Fruit fly (Drosophila melanogaster) whole organism, embryonic: ENCODE measurements around the gene CG16779.

ENCODE experiments used
- Awh ChIP-seq: fragments of 200-800 bp; sonication (Bioruptor generic); IDR thresholded peaks from 2 replicates; pipeline ENCODE4, ENCODE4 v1.3.6; 2022; ENCODE audit warnings: missing biosample characterization, missing genetic modification characterization
- B-H2 ChIP-seq: fragments of 200-800 bp; sonication (Bioruptor generic); optimal IDR thresholded peaks from 2 replicates; lab custom pipeline; 2018; ENCODE audit warnings: missing biosample characterization, mild to moderate bottlenecking, missing genetic modification characterization
- Bgb ChIP-seq: fragments of 200-800 bp; sonication (Bioruptor generic); IDR thresholded peaks from 2 replicates; pipeline ENCODE4 v1.3.6; 2022; ENCODE audit warnings: missing biosample characterization, missing genetic modification characterization; ENCODE audit not compliant: partially characterized antibody
- BtbVII ChIP-seq: fragments of 200-800 bp; sonication (Bioruptor generic); optimal IDR thresholded peaks from 3 replicates; lab custom pipeline; 2017; ENCODE audit warnings: missing biosample characterization, mild to moderate bottlenecking, missing genetic modification characterization
- CG1024 ChIP-seq: fragments of 200-800 bp; sonication (Bioruptor generic); IDR thresholded peaks from 2 replicates; pipeline ENCODE4 v1.3.6; 2022; ENCODE audit warnings: missing biosample characterization, missing genetic modification characterization
- CG10565 ChIP-seq: fragments of 200-800 bp; sonication (Bioruptor generic); optimal IDR thresholded peaks from 3 replicates; lab custom pipeline; 2016; ENCODE audit warnings: missing biosample characterization, mild to moderate bottlenecking, missing genetic modification characterization
- CG13894 ChIP-seq: fragments of 200-800 bp; sonication (Bioruptor generic); optimal IDR thresholded peaks from 3 replicates; lab custom pipeline; 2018; ENCODE audit warnings: missing biosample characterization, mild to moderate bottlenecking, missing genetic modification characterization, moderate library complexity
- CG14050 ChIP-seq: fragments of 200-800 bp; sonication (Bioruptor generic); IDR thresholded peaks from 3 replicates; pipeline ENCODE4 v1.3.6; 2022; ENCODE audit warnings: missing biosample characterization, missing genetic modification characterization
- CG14710 ChIP-seq: fragments of 200-800 bp; sonication (Bioruptor generic); optimal IDR thresholded peaks from 3 replicates; lab custom pipeline; 2019; ENCODE audit warnings: missing biosample characterization, mild to moderate bottlenecking, missing genetic modification characterization, moderate library complexity
- CG17385 ChIP-seq: fragments of 200-800 bp; sonication (Bioruptor generic); optimal IDR thresholded peaks from 3 replicates; lab custom pipeline; 2018; ENCODE audit warnings: missing biosample characterization, mild to moderate bottlenecking, missing genetic modification characterization
- CG2116 ChIP-seq: fragments of 200-800 bp; sonication (Bioruptor generic); optimal IDR thresholded peaks from 3 replicates; lab custom pipeline; 2018; ENCODE audit warnings: missing biosample characterization, mild to moderate bottlenecking, missing genetic modification characterization
- CG3838 ChIP-seq: fragments of 200-800 bp; sonication (Bioruptor generic); optimal IDR thresholded peaks from 3 replicates; lab custom pipeline; 2016; ENCODE audit warnings: missing biosample characterization, missing genetic modification characterization
- CG6683 ChIP-seq: fragments of 200-800 bp; sonication (Bioruptor generic); optimal IDR thresholded peaks from 2 replicates; lab custom pipeline; 2017; ENCODE audit warnings: missing biosample characterization, mild to moderate bottlenecking, missing genetic modification characterization, missing genetic modification reagents
- CG6813 ChIP-seq: fragments of 200-800 bp; sonication (Bioruptor generic); optimal IDR thresholded peaks from 2 replicates; lab custom pipeline; 2017; ENCODE audit warnings: missing biosample characterization, missing genetic modification characterization, mild to moderate bottlenecking, moderate library complexity, missing genetic modification reagents
- CG7357 ChIP-seq: fragments of 200-800 bp; sonication (Bioruptor generic); IDR thresholded peaks from 3 replicates; pipeline ENCODE4 v1.3.6; 2022; ENCODE audit warnings: missing biosample characterization, missing genetic modification characterization
- CG7987 ChIP-seq: fragments of 200-800 bp; sonication (Bioruptor generic); optimal IDR thresholded peaks from 2 replicates; lab custom pipeline; 2018; ENCODE audit warnings: missing biosample characterization, mild to moderate bottlenecking, missing genetic modification characterization, moderate library complexity
- CG9797 ChIP-seq: fragments of 200-800 bp; sonication (Bioruptor generic); optimal IDR thresholded peaks from 3 replicates; lab custom pipeline; 2018; ENCODE audit warnings: missing biosample characterization, mild to moderate bottlenecking, missing genetic modification characterization
- CG9932 ChIP-seq: fragments of 200-800 bp; sonication (Bioruptor generic); IDR thresholded peaks from 2 replicates; pipeline ENCODE4 v1.3.6; 2022; ENCODE audit warnings: missing biosample characterization, missing genetic modification characterization
- Camta ChIP-seq: fragments of 200-800 bp; sonication (Bioruptor generic); optimal IDR thresholded peaks from 2 replicates; lab custom pipeline; 2016; ENCODE audit warnings: missing biosample characterization, missing genetic modification characterization
- Deaf1 ChIP-seq: fragments of 200-800 bp; optimal IDR thresholded peaks from 3 replicates; lab custom pipeline; 2019; ENCODE audit warnings: missing biosample characterization, mild to moderate bottlenecking, missing genetic modification characterization, moderate library complexity
- Dref ChIP-seq: fragments of 200-800 bp; sonication (Bioruptor generic); IDR thresholded peaks from 2 replicates; pipeline ENCODE4 v1.3.6; 2022; ENCODE audit warnings: missing biosample characterization, missing genetic modification characterization
- GATAe ChIP-seq: fragments of 200-800 bp; sonication (Bioruptor generic); conservative IDR thresholded peaks from 2 replicates; pipeline ENCODE4 v1.3.6; 2022; ENCODE audit warnings: missing biosample characterization, missing genetic modification characterization
- HLH4C ChIP-seq: fragments of 200-800 bp; sonication (Bioruptor generic); IDR thresholded peaks from 3 replicates; pipeline ENCODE4 v1.3.6; 2022; ENCODE audit warnings: missing biosample characterization, missing genetic modification characterization; ENCODE audit not compliant: partially characterized antibody
- Lhr ChIP-seq: fragments of 200-800 bp; sonication (Bioruptor generic); optimal IDR thresholded peaks from 3 replicates; lab custom pipeline; 2017; ENCODE audit warnings: mild to moderate bottlenecking, missing biosample characterization, missing genetic modification reagents, missing genetic modification characterization
- MESR4 ChIP-seq: fragments of 200-800 bp; sonication (Bioruptor generic); optimal IDR thresholded peaks from 2 replicates; lab custom pipeline; 2018; ENCODE audit warnings: missing biosample characterization, mild to moderate bottlenecking, missing genetic modification characterization, moderate library complexity
- Neu2 ChIP-seq: fragments of 200-800 bp; sonication (Bioruptor generic); optimal IDR thresholded peaks from 3 replicates; lab custom pipeline; 2016; ENCODE audit warnings: missing biosample characterization, missing genetic modification characterization, borderline replicate concordance
- Six4 ChIP-seq: fragments of 200-800 bp; sonication (Bioruptor generic); optimal IDR thresholded peaks from 2 replicates; lab custom pipeline; 2016; ENCODE audit warnings: missing biosample characterization, missing genetic modification characterization
- Usf ChIP-seq: fragments of 200-800 bp; sonication (Bioruptor generic); optimal IDR thresholded peaks from 2 replicates; lab custom pipeline; 2017; ENCODE audit warnings: missing genotype, missing biosample characterization, missing genetic modification characterization
- ato ChIP-seq: fragments of 200-800 bp; sonication (Bioruptor generic); IDR thresholded peaks from 2 replicates; pipeline ENCODE4 v1.3.6; 2022; ENCODE audit warnings: missing biosample characterization, missing genetic modification characterization; ENCODE audit not compliant: partially characterized antibody
- az2 ChIP-seq: fragments of 200-800 bp; sonication (Bioruptor generic); optimal IDR thresholded peaks from 3 replicates; lab custom pipeline; 2016; ENCODE audit warnings: missing biosample characterization, missing genetic modification characterization
- cad ChIP-seq: fragments of >200 bp; optimal IDR thresholded peaks from 2 replicates; lab custom pipeline; 2017; ENCODE audit warnings: missing biosample characterization, missing genetic modification characterization
- ci ChIP-seq: fragments of 200-800 bp; sonication (Bioruptor generic); IDR thresholded peaks from 3 replicates; pipeline ENCODE4 v1.3.6; 2022; ENCODE audit warnings: missing biosample characterization, missing genetic modification characterization
- dati ChIP-seq: fragments of 200-800 bp; sonication (Bioruptor generic); IDR thresholded peaks from 2 replicates; pipeline ENCODE4 v1.3.6; 2022; ENCODE audit warnings: missing biosample characterization, missing genetic modification characterization
- emc ChIP-seq: fragments of 200-800 bp; sonication (Bioruptor generic); optimal IDR thresholded peaks from 2 replicates; lab custom pipeline; 2016; ENCODE audit warnings: missing biosample characterization, missing genetic modification characterization
- ewg ChIP-seq: fragments of 200-800 bp; sonication (Bioruptor generic); optimal IDR thresholded peaks from 3 replicates; lab custom pipeline; 2017; ENCODE audit warnings: mild to moderate bottlenecking, missing biosample characterization, missing genetic modification reagents, missing genetic modification characterization
- gce ChIP-seq: fragments of 200-800 bp; sonication (Bioruptor generic); IDR thresholded peaks from 3 replicates; pipeline ENCODE4 v1.3.6; 2022; ENCODE audit warnings: missing biosample characterization, missing genetic modification characterization
- gfzf ChIP-seq: fragments of 200-800 bp; sonication (Bioruptor generic); optimal IDR thresholded peaks from 2 replicates; lab custom pipeline; 2016; ENCODE audit warnings: missing biosample characterization, mild to moderate bottlenecking, missing genetic modification characterization, moderate library complexity
- hkb ChIP-seq, 2 experiments: fragments of 200-800 bp in 1 of 2; fragments of >200 bp in 1 of 2; sonication (Bioruptor generic) in 1 of 2; IDR thresholded peaks in 1 of 2; optimal IDR thresholded peaks in 1 of 2; 2 replicates each; pipeline versions ENCODE4 v1.3.6 to Lab custom; 2017 to 2022; ENCODE audit warnings: missing biosample characterization in 1 of 2, missing genetic modification characterization in 1 of 2
- ken ChIP-seq: fragments of 200-800 bp; sonication (Bioruptor generic); IDR thresholded peaks from 3 replicates; pipeline ENCODE4 v1.3.6; 2022; ENCODE audit warnings: missing biosample characterization, missing genetic modification characterization
- mam ChIP-seq: fragments of 200-800 bp; sonication (Bioruptor generic); optimal IDR thresholded peaks from 3 replicates; lab custom pipeline; 2016; ENCODE audit warnings: missing biosample characterization, missing genetic modification characterization
- repo ChIP-seq: fragments of 200-800 bp; sonication (Bioruptor generic); optimal IDR thresholded peaks from 2 replicates; lab custom pipeline; 2016; ENCODE audit warnings: missing biosample characterization, missing genetic modification characterization
- ro ChIP-seq: fragments of 200-800 bp; sonication (Bioruptor generic); IDR thresholded peaks from 2 replicates; pipeline ENCODE4 v1.3.6; 2022; ENCODE audit warnings: missing biosample characterization, missing genetic modification characterization
- tin ChIP-seq: fragments of 200-800 bp; sonication (Bioruptor generic); optimal IDR thresholded peaks from 3 replicates; lab custom pipeline; 2016; ENCODE audit warnings: missing biosample characterization, missing genetic modification characterization
- tio ChIP-seq: fragments of 200-800 bp; sonication (Bioruptor generic); optimal IDR thresholded peaks from 2 replicates; lab custom pipeline; 2017; ENCODE audit warnings: missing biosample characterization, missing genetic modification characterization, inconsistent platforms
- toy ChIP-seq: fragments of 200-800 bp; sonication (Bioruptor generic); IDR thresholded peaks from 2 replicates; pipeline ENCODE4 v1.3.6; 2022; ENCODE audit warnings: missing biosample characterization, missing genetic modification characterization
- vnd ChIP-seq: fragments of 200-800 bp; sonication (Bioruptor generic); IDR thresholded peaks from 3 replicates; pipeline ENCODE4 v1.3.6; 2022; ENCODE audit warnings: missing biosample characterization, missing genetic modification characterization; ENCODE audit not compliant: partially characterized antibody

CG16779 gene

dm6 chr3R:9533181-9534124, 40.0 kb upstream of the CG16779 start (continued):
- TF ChIP-seq CG17385 (peak; percentile 93), Usf (GFP tag; lab: Kevin White, UChicago) (peak; percentile 96), HLH4C (GFP tag; lab: Robert Waterston, UW) (no peak), Six4 (GFP tag; lab: Kevin White, UChicago) (peak; percentile 94), CG7357 (GFP tag; lab: Robert Waterston, UW) (peak; percentile 85), Deaf1 (tag; lab: Kevin White, UChicago) (peak; percentile 81), Neu2 (GFP tag; lab: Kevin White, UChicago) (peak; percentile 82), gce (GFP tag; lab: Robert Waterston, UW) (peak; percentile 49; the same call in 1 of the 3 replicates), MESR4 (peak; percentile 16), tio (peak; percentile 97), Dref (GFP tag; lab: Robert Waterston, UW) (no peak), ken (peak; percentile 78), emc (GFP tag; lab: Kevin White, UChicago) (peak; percentile 87), ato (GFP tag; lab: Robert Waterston, UW) (no peak), Awh (peak; percentile 66; the same call in 1 of the 2 replicates), repo (GFP tag; lab: Kevin White, UChicago) (peak; percentile 82), CG14050 (GFP tag; lab: Robert Waterston, UW) (peak; percentile 74), CG6813 (GFP tag; lab: Kevin White, UChicago) (peak; percentile 96), toy (peak; percentile 58), CG7987 (GFP tag; lab: Kevin White, UChicago) (peak; percentile 83), cad (GFP tag; lab: Kevin White, UChicago) (no peak), CG2116 (GFP tag; lab: Kevin White, UChicago) (peak; percentile 79), ci (peak; percentile 80), CG1024 (GFP tag; lab: Robert Waterston, UW) (peak; percentile 50; the same call in 1 of the 2 replicates), CG13894 (tag; lab: Kevin White, UChicago) (peak; percentile 87), mam (GFP tag; lab: Kevin White, UChicago) (peak; percentile 92), ewg (GFP tag; lab: Kevin White, UChicago) (peak; percentile 91), dati (GFP tag; lab: Robert Waterston, UW) (peak; percentile 41; the same call in 1 of the 2 replicates), CG3838 (GFP tag; lab: Kevin White, UChicago) (peak; percentile 85), hkb (optimal IDR thresholded peaks at IDR 0.05; lab: Kevin White, UChicago) (no peak), hkb (GFP tag; IDR thresholded peaks at IDR 0.05; lab: Robert Waterston, UW) (peak; percentile 89), tin (GFP tag; lab: Kevin White, UChicago) (peak; percentile 94), GATAe (GFP tag; lab: Robert Waterston, UW) (0 out of 2 replicates have a peak, but pooled peaks have one; percentile 15), ro (GFP tag; lab: Robert Waterston, UW) (peak; percentile 82; the same call in 1 of the 2 replicates), Bgb (GFP tag; lab: Robert Waterston, UW) (peak; percentile 23; the same call in 1 of the 2 replicates), CG14710 (peak; percentile 95), B-H2 (GFP tag; lab: Kevin White, UChicago) (peak; percentile 94), CG6683 (peak; percentile 94), az2 (GFP tag; lab: Kevin White, UChicago) (peak; percentile 95), Camta (GFP tag; lab: Kevin White, UChicago) (peak; percentile 95), BtbVII (GFP tag; lab: Kevin White, UChicago) (peak; percentile 99), gfzf (GFP tag; lab: Kevin White, UChicago) (peak; percentile 7), CG9797 (peak; percentile 52), CG9932 (peak; percentile 89), Lhr (peak; percentile 81), CG10565 (GFP tag; lab: Kevin White, UChicago) (peak; percentile 63), vnd (GFP tag; lab: Robert Waterston, UW) (0 out of 3 replicates have a peak, but pooled peaks have one; percentile 28)
